Fruit fly (Drosophila melanogaster) whole organism, embryonic: ENCODE measurements around the gene CG14965.

Source experiments
- B-H2 ChIP-seq: fragments of 200-800 bp; sonication (Bioruptor generic); optimal IDR thresholded peaks from 2 replicates; lab custom pipeline; 2018; ENCODE audit warnings: missing biosample characterization, mild to moderate bottlenecking, missing genetic modification characterization
- CG11456 ChIP-seq: fragments of 200-800 bp; sonication (Bioruptor generic); IDR thresholded peaks from 3 replicates; pipeline ENCODE4 v1.3.6; 2022; ENCODE audit warnings: missing biosample characterization, missing genetic modification characterization
- CG12104 ChIP-seq: fragments of 200-800 bp; sonication (Bioruptor generic); optimal IDR thresholded peaks from 3 replicates; lab custom pipeline; 2016; ENCODE audit warnings: missing biosample characterization, missing genetic modification characterization
- CG13287 ChIP-seq: fragments of 200-800 bp; sonication (Bioruptor generic); IDR thresholded peaks from 2 replicates; pipeline ENCODE4 v1.3.6; 2022; ENCODE audit warnings: missing biosample characterization, missing genetic modification characterization; ENCODE audit not compliant: partially characterized antibody
- CG13296 ChIP-seq: fragments of 200-800 bp; sonication (Bioruptor generic); optimal IDR thresholded peaks from 3 replicates; lab custom pipeline; 2018; ENCODE audit warnings: missing biosample characterization, mild to moderate bottlenecking, missing genetic modification characterization
- CG13424 ChIP-seq: fragments of 200-800 bp; sonication (Bioruptor generic); optimal IDR thresholded peaks from 2 replicates; lab custom pipeline; 2019; ENCODE audit warnings: missing biosample characterization, mild to moderate bottlenecking, missing genetic modification characterization, moderate library complexity
- CG1529 ChIP-seq: fragments of 200-800 bp; sonication (Bioruptor generic); optimal IDR thresholded peaks from 3 replicates; lab custom pipeline; 2018; ENCODE audit warnings: missing biosample characterization, missing genetic modification characterization
- CG15479 ChIP-seq: fragments of 200-800 bp; sonication (Bioruptor generic); optimal IDR thresholded peaks from 3 replicates; lab custom pipeline; 2019; ENCODE audit warnings: missing biosample characterization, mild to moderate bottlenecking, missing genetic modification characterization, moderate library complexity
- CG15514 ChIP-seq: fragments of 200-800 bp; sonication (Bioruptor generic); optimal IDR thresholded peaks from 3 replicates; lab custom pipeline; 2017; ENCODE audit warnings: missing biosample characterization, missing genetic modification characterization, mild to moderate bottlenecking, moderate library complexity, missing genetic modification reagents
- CG1603 ChIP-seq: fragments of 200-800 bp; sonication (Bioruptor generic); optimal IDR thresholded peaks from 2 replicates; lab custom pipeline; 2019; ENCODE audit warnings: missing biosample characterization, mild to moderate bottlenecking, missing genetic modification characterization, moderate library complexity
- CG17359 ChIP-seq: fragments of 200-800 bp; sonication (Bioruptor generic); optimal IDR thresholded peaks from 3 replicates; lab custom pipeline; 2018; ENCODE audit warnings: missing biosample characterization, mild to moderate bottlenecking, missing genetic modification characterization, moderate library complexity
- CG17612 ChIP-seq: fragments of 200-800 bp; sonication (Bioruptor generic); IDR thresholded peaks from 2 replicates; pipeline ENCODE4 v1.3.6; 2022; ENCODE audit warnings: missing biosample characterization, missing genetic modification characterization
- CG18262 ChIP-seq: fragments of 200-800 bp; optimal IDR thresholded peaks from 3 replicates; lab custom pipeline; 2019; ENCODE audit warnings: missing biosample characterization, mild to moderate bottlenecking, missing genetic modification characterization, moderate library complexity
- CG30403 ChIP-seq: fragments of 200-800 bp; sonication (Bioruptor generic); optimal IDR thresholded peaks from 3 replicates; lab custom pipeline; 2016; ENCODE audit warnings: missing biosample characterization, missing genetic modification characterization
- CG3065 ChIP-seq: fragments of 200-800 bp; sonication (Bioruptor generic); optimal IDR thresholded peaks from 2 replicates; lab custom pipeline; 2016; ENCODE audit warnings: missing biosample characterization, missing genetic modification characterization
- CG3995 ChIP-seq: fragments of 200-800 bp; sonication (Bioruptor generic); optimal IDR thresholded peaks from 3 replicates; lab custom pipeline; 2016; ENCODE audit warnings: missing biosample characterization, missing genetic modification characterization
- CG5953 ChIP-seq: fragments of 200-800 bp; sonication (Bioruptor generic); IDR thresholded peaks from 2 replicates; pipeline ENCODE4 v1.3.6; 2022; ENCODE audit warnings: missing biosample characterization, missing genetic modification characterization
- CG6791 ChIP-seq: fragments of 200-800 bp; sonication (Bioruptor generic); IDR thresholded peaks from 3 replicates; pipeline ENCODE4 v1.3.6; 2022; ENCODE audit warnings: missing biosample characterization, missing genetic modification characterization; ENCODE audit not compliant: partially characterized antibody
- CG7357 ChIP-seq: fragments of 200-800 bp; sonication (Bioruptor generic); IDR thresholded peaks from 3 replicates; pipeline ENCODE4 v1.3.6; 2022; ENCODE audit warnings: missing biosample characterization, missing genetic modification characterization
- CG7556 ChIP-seq: fragments of 200-800 bp; sonication (Bioruptor generic); optimal IDR thresholded peaks from 2 replicates; lab custom pipeline; 2017; ENCODE audit warnings: missing biosample characterization, mild to moderate bottlenecking, missing genetic modification characterization
- CG9797 ChIP-seq: fragments of 200-800 bp; sonication (Bioruptor generic); optimal IDR thresholded peaks from 3 replicates; lab custom pipeline; 2018; ENCODE audit warnings: missing biosample characterization, mild to moderate bottlenecking, missing genetic modification characterization
- D19A ChIP-seq: fragments of 200-800 bp; optimal IDR thresholded peaks from 3 replicates; lab custom pipeline; 2019; ENCODE audit warnings: missing biosample characterization, mild to moderate bottlenecking, missing genetic modification characterization, moderate library complexity
- Deaf1 ChIP-seq: fragments of 200-800 bp; optimal IDR thresholded peaks from 3 replicates; lab custom pipeline; 2019; ENCODE audit warnings: missing biosample characterization, mild to moderate bottlenecking, missing genetic modification characterization, moderate library complexity
- Lhr ChIP-seq: fragments of 200-800 bp; sonication (Bioruptor generic); optimal IDR thresholded peaks from 3 replicates; lab custom pipeline; 2017; ENCODE audit warnings: mild to moderate bottlenecking, missing biosample characterization, missing genetic modification reagents, missing genetic modification characterization
- MTF-1 ChIP-seq: fragments of 200-800 bp; sonication (Bioruptor generic); optimal IDR thresholded peaks from 2 replicates; lab custom pipeline; 2018; ENCODE audit warnings: missing biosample characterization, mild to moderate bottlenecking, missing genetic modification characterization, borderline replicate concordance
- Max ChIP-seq: fragments of 200-800 bp; sonication (Bioruptor generic); optimal IDR thresholded peaks from 2 replicates; lab custom pipeline; 2016; ENCODE audit warnings: missing biosample characterization, mild to moderate bottlenecking, missing genetic modification characterization
- Oli ChIP-seq: fragments of 200-800 bp; sonication (Bioruptor generic); optimal IDR thresholded peaks from 2 replicates; lab custom pipeline; 2018; ENCODE audit warnings: missing biosample characterization, mild to moderate bottlenecking, missing genetic modification characterization, moderate library complexity
- Opbp ChIP-seq: fragments of 200-800 bp; sonication (Bioruptor generic); IDR thresholded peaks from 3 replicates; pipeline ENCODE4 v1.3.6; 2022; ENCODE audit warnings: missing biosample characterization, missing genetic modification characterization; ENCODE audit not compliant: partially characterized antibody
- Pdp1 ChIP-seq, 2 experiments: fragments of 200-800 bp; sonication (Bioruptor generic); optimal IDR thresholded peaks; 3 replicates each; lab custom pipeline; 2016; ENCODE audit warnings: missing biosample characterization in 2 of 2, missing genetic modification characterization in 2 of 2, mild to moderate bottlenecking in 1 of 2, moderate library complexity in 1 of 2
- TFAM ChIP-seq: fragments of 200-800 bp; sonication (Bioruptor generic); optimal IDR thresholded peaks from 2 replicates; lab custom pipeline; 2017; ENCODE audit warnings: missing biosample characterization, missing genetic modification characterization, inconsistent platforms
- Vsx1 ChIP-seq: fragments of 200-800 bp; sonication (Bioruptor generic); optimal IDR thresholded peaks from 2 replicates; lab custom pipeline; 2017; ENCODE audit warnings: missing biosample characterization, mild to moderate bottlenecking, missing genetic modification characterization, missing genetic modification reagents
- Xbp1 ChIP-seq: fragments of 200-800 bp; sonication (Bioruptor generic); optimal IDR thresholded peaks from 3 replicates; lab custom pipeline; 2016; ENCODE audit warnings: missing biosample characterization, mild to moderate bottlenecking, missing genetic modification characterization
- ab ChIP-seq: fragments of 200-800 bp; sonication (Bioruptor generic); optimal IDR thresholded peaks from 2 replicates; lab custom pipeline; 2016; ENCODE audit warnings: missing biosample characterization, missing genetic modification characterization
- bab2 ChIP-seq: fragments of 200-800 bp; sonication (Bioruptor generic); optimal IDR thresholded peaks from 2 replicates; lab custom pipeline; 2016; ENCODE audit warnings: missing biosample characterization, missing genetic modification characterization
- bcd ChIP-seq: fragments of 200-800 bp; sonication (Bioruptor generic); optimal IDR thresholded peaks from 2 replicates; lab custom pipeline; 2017; ENCODE audit warnings: missing biosample characterization, mild to moderate bottlenecking, missing genetic modification characterization
- bsh ChIP-seq, 2 experiments: fragments of 200-800 bp; sonication (Bioruptor generic); optimal IDR thresholded peaks; 2 replicates each; lab custom pipeline; 2017 to 2018; ENCODE audit warnings: mild to moderate bottlenecking in 2 of 2, missing biosample characterization in 2 of 2, missing genetic modification characterization in 2 of 2, moderate library complexity in 1 of 2
- chif ChIP-seq, 2 experiments: fragments of 200-800 bp; sonication (Bioruptor generic); optimal IDR thresholded peaks; 3 replicates each; lab custom pipeline; 2016; ENCODE audit warnings: missing biosample characterization in 2 of 2, missing genetic modification characterization in 2 of 2
- crp ChIP-seq, 2 experiments: fragments of 200-800 bp; sonication (Bioruptor generic); optimal IDR thresholded peaks; 2 replicates in 1 of 2; 3 replicates in 1 of 2; lab custom pipeline; 2017; ENCODE audit warnings: missing biosample characterization in 2 of 2, missing genetic modification characterization in 2 of 2, mild to moderate bottlenecking in 1 of 2, moderate library complexity in 1 of 2
- danr ChIP-seq: fragments of 200-800 bp; sonication (Bioruptor generic); IDR thresholded peaks from 2 replicates; pipeline ENCODE4 v1.3.6; 2022; ENCODE audit warnings: missing biosample characterization, missing genetic modification characterization
- ems ChIP-seq: fragments of 200-800 bp; sonication (Bioruptor generic); optimal IDR thresholded peaks from 3 replicates; lab custom pipeline; 2016; ENCODE audit warnings: missing biosample characterization, missing genetic modification characterization
- fru ChIP-seq: fragments of >200 bp; optimal IDR thresholded peaks from 2 replicates; lab custom pipeline; 2017
- gcm ChIP-seq: fragments of 200-800 bp; sonication (Bioruptor generic); optimal IDR thresholded peaks from 2 replicates; lab custom pipeline; 2019; ENCODE audit warnings: missing biosample characterization, mild to moderate bottlenecking, missing genetic modification characterization, moderate library complexity
- kni ChIP-seq: fragments of 200-800 bp; sonication (Bioruptor generic); optimal IDR thresholded peaks from 3 replicates; lab custom pipeline; 2017; ENCODE audit warnings: mild to moderate bottlenecking, missing biosample characterization, missing genetic modification reagents, missing genetic modification characterization
- onecut ChIP-seq: fragments of 200-800 bp; sonication (Bioruptor generic); IDR thresholded peaks from 2 replicates; pipeline ENCODE4 v1.3.6; 2022; ENCODE audit warnings: missing biosample characterization, missing genetic modification characterization
- pb ChIP-seq: fragments of 200-800 bp; sonication (Bioruptor generic); optimal IDR thresholded peaks from 3 replicates; lab custom pipeline; 2016; ENCODE audit warnings: missing biosample characterization, missing genetic modification characterization
- salm ChIP-seq: fragments of 200-800 bp; sonication (Bioruptor generic); optimal IDR thresholded peaks from 2 replicates; lab custom pipeline; 2018; ENCODE audit warnings: missing biosample characterization, mild to moderate bottlenecking, missing genetic modification characterization
- sc ChIP-seq, 3 experiments: fragments of >200 bp in 2 of 3; fragments of 200-800 bp in 1 of 3; sonication (Bioruptor generic) in 1 of 3; optimal IDR thresholded peaks; 2 replicates in 2 of 3; 3 replicates in 1 of 3; lab custom pipeline; 2017; ENCODE audit warnings: mild to moderate bottlenecking in 1 of 3, missing biosample characterization in 1 of 3, missing genetic modification characterization in 1 of 3, missing genetic modification reagents in 1 of 3
- zen2 ChIP-seq: fragments of 200-800 bp; sonication (Bioruptor generic); IDR thresholded peaks from 3 replicates; pipeline ENCODE4 v1.3.6; 2022; ENCODE audit warnings: missing biosample characterization, missing genetic modification characterization; ENCODE audit not compliant: partially characterized antibody

CG14965 gene

dm6 chr3L:3178530-3179096 lies 13.7 kb downstream of the CG14965 start, which contains the start of the genes MnM and Girdin (continued):
- TF ChIP-seq CG30403 (GFP tag; lab: Kevin White, UChicago) (peak; percentile 87), pb (peak; percentile 53), CG6791 (GFP tag; lab: Robert Waterston, UW) (peak; percentile 69; the same call in 1 of the 3 replicates), Oli (tag; lab: Kevin White, UChicago) (peak; percentile 27), zen2 (GFP tag; lab: Robert Waterston, UW) (no peak; the same call in 2 of the 3 replicates), CG17612 (GFP tag; lab: Robert Waterston, UW) (no peak), Deaf1 (no peak), bab2 (GFP tag; lab: Kevin White, UChicago) (peak; percentile 73), sc (optimal IDR thresholded peaks at IDR 0.05; lab: Kevin White, UChicago) (no peak), sc (GFP tag; optimal IDR thresholded peaks at IDR 0.05; lab: Kevin White, UChicago) (no peak), CG13296 (GFP tag; lab: Kevin White, UChicago) (no peak), CG15479 (no peak), bcd (GFP tag; lab: Kevin White, UChicago) (no peak), B-H2 (GFP tag; lab: Kevin White, UChicago) (no peak), Opbp (GFP tag; lab: Robert Waterston, UW) (peak; percentile 71), CG3995 (peak; percentile 86), MTF-1 (GFP tag; lab: Kevin White, UChicago) (no peak), ems (GFP tag; lab: Kevin White, UChicago) (peak; percentile 50), onecut (GFP tag; lab: Robert Waterston, UW) (no peak), CG18262 (tag; lab: Kevin White, UChicago) (no peak), gcm (no peak), chif (GFP tag; optimal IDR thresholded peaks at IDR 0.05; lab: Kevin White, UChicago) (peak; percentile 37 to 74), Pdp1 (GFP tag; optimal IDR thresholded peaks at IDR 0.05; lab: Kevin White, UChicago) (peak; percentile 67 to 69), TFAM (no peak), CG11456 (GFP tag; lab: Robert Waterston, UW) (peak; percentile 57; the same call in 2 of the 3 replicates), CG1603 (tag; lab: Kevin White, UChicago) (no peak), CG13424 (tag; lab: Kevin White, UChicago) (peak; percentile 70), fru (no peak), CG17359 (no peak), Max (peak; percentile 43), CG3065 (no peak), CG9797 (GFP tag; lab: Kevin White, UChicago) (peak; percentile 50), CG15514 (GFP tag; lab: Kevin White, UChicago) (peak; percentile 88), CG7556 (GFP tag; lab: Kevin White, UChicago) (no peak), danr (no peak), D19A (tag; lab: Kevin White, UChicago) (no peak), CG12104 (GFP tag; lab: Kevin White, UChicago) (peak; percentile 41), CG5953 (GFP tag; lab: Robert Waterston, UW) (no peak), ab (GFP tag; lab: Kevin White, UChicago) (peak; percentile 45), CG1529 (no peak), CG13287 (GFP tag; lab: Robert Waterston, UW) (peak; percentile 89), Vsx1 (no peak), CG7357 (GFP tag; lab: Robert Waterston, UW) (no peak), Lhr (GFP tag; lab: Kevin White, UChicago) (peak; percentile 72), crp (GFP tag; optimal IDR thresholded peaks at IDR 0.05; lab: Kevin White, UChicago) (peak in 1 of 2 experiments; percentile 35), bsh (GFP tag; optimal IDR thresholded peaks at IDR 0.05; lab: Kevin White, UChicago) (peak in 1 of 2 experiments; percentile 41), Xbp1 (GFP tag; lab: Kevin White, UChicago) (peak; percentile 79), salm (tag; lab: Kevin White, UChicago) (no peak), kni (GFP tag; lab: Kevin White, UChicago) (no peak)
